Worm (Caenorhabditis elegans) whole organism, young adult: ENCODE measurements around the gene mam-4.

Source experiments
- akir-1 ChIP-seq: fragments of 200-800 bp; sonication (Bioruptor generic); optimal IDR thresholded peaks from 2 replicates; lab custom pipeline; 2018; ENCODE audit warnings: mild to moderate bottlenecking, missing genetic modification characterization, moderate library complexity, missing compliant biosample characterization
- pha-4 ChIP-seq: fragments of 150-350 bp; sonication (generic microtip); optimal IDR thresholded peaks from 2 replicates; lab custom pipeline; 2014; ENCODE audit warnings: missing biosample characterization, missing genetic modification reagents, missing genetic modification characterization

- TF ChIP-seq pha-4 (no peak), akir-1 (GFP tag; lab: Kevin White, UChicago) (no peak)
Measured at ce11 chrV:11298632-11299031, 50.7 kb downstream of the mam-4 start, which contains the start of gene T03F7.5.
